Fruit fly (Drosophila melanogaster) Kc167 (cell line): Measurements from ENCODE around the gene CG4678.

Experiments
- Myc ChIP-seq: fragments of >200 bp; optimal IDR thresholded peaks from 2 replicates; lab custom pipeline; 2017; ENCODE audit warnings: missing external identifiers
- insv ChIP-seq: fragments of >200 bp; optimal IDR thresholded peaks from 3 replicates; lab custom pipeline; 2018; ENCODE audit warnings: missing external identifiers
- ttk ChIP-seq: sonication (Bioruptor generic); optimal IDR thresholded peaks from 2 replicates; lab custom pipeline; 2017; ENCODE audit warnings: missing external identifiers

DNA sequence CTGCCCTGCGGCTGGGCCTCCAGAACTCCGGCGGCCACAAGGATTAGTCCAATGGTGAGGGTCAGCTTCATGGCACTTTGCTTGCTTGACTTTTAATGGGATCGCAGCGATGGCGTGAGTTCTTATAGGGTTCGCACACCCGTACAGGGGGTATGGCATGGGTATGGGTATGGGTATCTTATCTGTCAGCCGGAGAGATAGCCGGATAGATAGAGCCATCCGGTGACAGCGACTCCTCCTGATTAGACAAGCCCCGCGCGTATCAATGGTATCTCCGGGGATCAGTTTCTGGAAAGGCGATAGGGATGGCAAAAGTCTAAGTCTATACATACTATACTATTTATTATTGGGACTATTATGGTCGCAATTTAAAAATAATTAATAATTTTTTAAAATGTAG lies 10.8 kb downstream of the CG4678 start, which contains the start of gene CG9672:
- TF ChIP-seq insv (no peak), Myc (lab: Kevin White, UChicago) (no peak), ttk (lab: Kevin White, UChicago) (no peak)
